Worm (Caenorhabditis elegans) whole organism, L4 larva: ENCODE measurements around the gene pqn-80.

Experiments
- F26F4.8 ChIP-seq: fragments of 200-800 bp; sonication (Bioruptor generic); conservative IDR thresholded peaks from 2 replicates; pipeline ENCODE4 v1.3.6; 2022; ENCODE audit warnings: missing genetic modification characterization, missing compliant biosample characterization
- F37D6.2 ChIP-seq: sonication (generic microtip); optimal IDR thresholded peaks from 2 replicates; lab custom pipeline; 2016; ENCODE audit warnings: mild to moderate bottlenecking, missing genetic modification characterization, missing compliant biosample characterization
- T26A8.4 ChIP-seq: fragments of 200-800 bp; sonication (Bioruptor generic); IDR thresholded peaks from 2 replicates; pipeline ENCODE4 v1.3.6; 2022; ENCODE audit warnings: missing genetic modification characterization, missing compliant biosample characterization
- ama-1 ChIP-seq: fragments of 150-350 bp; optimal IDR thresholded peaks from 2 replicates; lab custom pipeline; 2014; ENCODE audit warnings: inconsistent platforms, mixed read lengths
- ceh-28 ChIP-seq: fragments of 150-350 bp; optimal IDR thresholded peaks from 2 replicates; lab custom pipeline; 2014; ENCODE audit warnings: missing biosample characterization, missing genetic modification reagents, missing genetic modification characterization
- ces-1 ChIP-seq: fragments of 150-350 bp; sonication (generic microtip); optimal IDR thresholded peaks from 4 replicates; lab custom pipeline; 2014; ENCODE audit warnings: missing biosample characterization, missing genetic modification reagents, missing genetic modification characterization
- dpl-1 ChIP-seq: fragments of 150-350 bp; optimal IDR thresholded peaks from 2 replicates; lab custom pipeline; 2014; ENCODE audit warnings: missing biosample characterization, missing genetic modification reagents, missing genetic modification characterization
- egl-27 ChIP-seq: sonication (generic microtip); optimal IDR thresholded peaks from 3 replicates; lab custom pipeline; 2017; ENCODE audit warnings: missing biosample characterization, missing genetic modification reagents, missing genetic modification characterization
- lir-3 ChIP-seq: sonication (generic microtip); optimal IDR thresholded peaks from 2 replicates; lab custom pipeline; 2016; ENCODE audit warnings: mild to moderate bottlenecking, missing genetic modification characterization, missing compliant biosample characterization
- nhr-237 ChIP-seq: sonication (generic microtip); optimal IDR thresholded peaks from 2 replicates; lab custom pipeline; 2017; ENCODE audit warnings: missing biosample characterization, missing genetic modification characterization
- pqm-1 ChIP-seq: sonication (generic microtip); optimal IDR thresholded peaks from 2 replicates; lab custom pipeline; 2017; ENCODE audit warnings: missing biosample characterization, missing genetic modification characterization
- rbr-2 ChIP-seq: sonication (generic microtip); optimal IDR thresholded peaks from 2 replicates; lab custom pipeline; 2016; ENCODE audit warnings: missing genotype, missing genetic modification characterization, missing compliant biosample characterization
- skn-1 ChIP-seq: fragments of 150-350 bp; optimal IDR thresholded peaks from 2 replicates; lab custom pipeline; 2014; ENCODE audit warnings: missing biosample characterization, missing genetic modification characterization
- unc-62 ChIP-seq, 3 experiments: fragments of 150-350 bp in 1 of 3; sonication (generic microtip); optimal IDR thresholded peaks in 2 of 3; peaks in 1 of 3; 1 replicate in 1 of 3; 2 replicates in 2 of 3; lab custom pipeline; 2014 to 2017; ENCODE audit warnings: missing biosample characterization in 3 of 3, missing genetic modification characterization in 3 of 3, missing genetic modification reagents in 3 of 3, missing genotype in 1 of 3

DNA sequence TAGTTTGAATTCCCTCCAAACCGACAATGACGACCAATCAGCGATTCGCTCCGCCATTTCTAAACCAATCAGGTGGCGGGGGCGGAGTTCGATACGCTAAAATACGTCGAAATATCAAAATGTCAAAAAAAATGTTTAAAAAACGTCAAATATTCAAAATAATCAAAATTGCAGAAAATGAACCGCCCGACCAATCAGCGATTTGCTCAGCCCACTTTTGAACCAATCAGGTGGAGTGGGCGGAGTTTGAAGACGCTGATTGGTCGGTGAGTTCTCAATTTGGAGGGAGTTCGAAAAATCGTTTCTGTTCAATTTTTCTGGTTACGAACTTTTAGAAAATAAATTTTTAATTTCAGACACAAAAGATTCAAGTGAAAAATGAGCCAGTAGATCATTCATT lies 18.3 kb downstream of the pqn-80 start:
- no peak for TF ChIP-seq dpl-1 (GFP tag; lab: Kevin White, UChicago)
- no peak for TF ChIP-seq pqm-1 (tag; lab: Kevin White, UChicago)
- no peak for TF ChIP-seq unc-62 (GFP tag; optimal IDR thresholded peaks at IDR 0.05 in 1 of 2; lab: Kevin White, UChicago)
- no peak for TF ChIP-seq unc-62 (tag; optimal IDR thresholded peaks at IDR 0.05; lab: Kevin White, UChicago)
- TF ChIP-seq rbr-2 (tag; lab: Kevin White, UChicago): no peak
- TF ChIP-seq T26A8.4 (GFP tag; lab: Robert Waterston, UW): no peak
- TF ChIP-seq F26F4.8 (GFP tag; lab: Robert Waterston, UW): no peak
- no peak for TF ChIP-seq nhr-237 (tag; lab: Kevin White, UChicago)
- no peak for TF ChIP-seq ceh-28
- no peak for TF ChIP-seq egl-27 (tag; lab: Kevin White, UChicago)
- no peak for TF ChIP-seq lir-3
- TF ChIP-seq F37D6.2: no peak
- no peak for TF ChIP-seq ama-1 (lab: Kevin White, UChicago)
- no peak for TF ChIP-seq ces-1 (GFP tag; lab: Kevin White, UChicago)
- TF ChIP-seq skn-1 (tag; lab: Kevin White, UChicago): no peak
